Fruit fly (Drosophila melanogaster): ENCODE measurements around the gene CG14635.

DNA sequence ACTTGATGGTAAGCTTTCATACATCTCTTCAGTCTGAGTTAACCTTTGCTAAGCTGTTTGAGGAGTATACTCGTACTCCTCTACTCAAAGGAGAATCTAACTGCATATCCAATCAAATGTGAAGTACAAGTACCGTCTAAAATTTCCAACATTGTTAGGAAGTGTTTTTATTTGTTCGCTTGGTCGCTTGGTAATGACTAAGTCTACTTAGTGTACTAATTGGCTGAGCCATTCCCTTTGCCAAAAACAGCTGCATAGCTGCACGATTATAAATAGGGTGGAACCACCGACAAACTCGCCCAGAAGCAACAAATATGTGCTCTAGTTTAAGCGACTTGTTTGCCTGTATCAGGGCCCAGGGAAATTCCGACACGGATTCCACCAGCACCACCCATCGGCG lies at the start of gene CG14635:
- TF ChIP-seq fd85E (GFP tag; optimal IDR thresholded peaks at IDR 0.05) (no peak), Ets21C (GFP tag; optimal IDR thresholded peaks at IDR 0.05) (no peak), eg (GFP tag; IDR thresholded peaks at IDR 0.05) (no peak), Sox102F (GFP tag; optimal IDR thresholded peaks at IDR 0.05) (no peak), ss (GFP tag; optimal IDR thresholded peaks at IDR 0.05) (no peak), CG3032 (tag; optimal IDR thresholded peaks at IDR 0.05) (no peak), spab (GFP tag; optimal IDR thresholded peaks at IDR 0.05) (no peak), Met (GFP tag; optimal IDR thresholded peaks at IDR 0.05) (no peak)

Measured in whole organism, prepupa.